Worm (Caenorhabditis elegans) whole organism, L2 larva: ENCODE data around the gene ptp-5.2.

Experiments used
- alr-1 ChIP-seq: fragments of 150-350 bp; optimal IDR thresholded peaks from 2 replicates; lab custom pipeline; 2014; ENCODE audit warnings: missing biosample characterization, missing genetic modification characterization
- aly-2 ChIP-seq: fragments of 150-350 bp; optimal IDR thresholded peaks from 2 replicates; lab custom pipeline; 2014; ENCODE audit warnings: missing biosample characterization, missing genetic modification characterization
- ama-1 ChIP-seq: fragments of 150-350 bp; optimal IDR thresholded peaks from 2 replicates; lab custom pipeline; 2018; ENCODE audit warnings: inconsistent platforms
- ceh-16 ChIP-seq: fragments of 150-350 bp; optimal IDR thresholded peaks from 2 replicates; lab custom pipeline; 2014; ENCODE audit warnings: missing biosample characterization, missing genetic modification characterization
- ceh-82 ChIP-seq: fragments of 150-350 bp; optimal IDR thresholded peaks from 2 replicates; lab custom pipeline; 2014; ENCODE audit warnings: missing biosample characterization, missing genetic modification characterization
- egl-27 ChIP-seq: sonication (generic microtip); optimal IDR thresholded peaks from 3 replicates; lab custom pipeline; 2017; ENCODE audit warnings: missing biosample characterization, missing genetic modification reagents, missing genetic modification characterization
- elt-1 ChIP-seq: fragments of 150-350 bp; optimal IDR thresholded peaks from 2 replicates; lab custom pipeline; 2014; ENCODE audit warnings: missing biosample characterization, missing genetic modification characterization
- lin-39 ChIP-seq: fragments of 150-350 bp; optimal IDR thresholded peaks from 2 replicates; lab custom pipeline; 2014; ENCODE audit warnings: missing biosample characterization, missing genetic modification reagents, missing genetic modification characterization
- lsy-2 ChIP-seq, 2 experiments: fragments of 150-350 bp in 1 of 2; sonication (generic microtip) in 1 of 2; optimal IDR thresholded peaks; 2 replicates each; lab custom pipeline; 2014 to 2017; ENCODE audit warnings: missing biosample characterization in 2 of 2, missing genetic modification characterization in 2 of 2
- mab-5 ChIP-seq: fragments of 150-350 bp; optimal IDR thresholded peaks from 2 replicates; lab custom pipeline; 2014; ENCODE audit warnings: missing biosample characterization, missing genetic modification characterization
- nhr-11 ChIP-seq: fragments of 150-350 bp; optimal IDR thresholded peaks from 2 replicates; lab custom pipeline; 2014; ENCODE audit warnings: missing biosample characterization, missing genetic modification characterization
- peb-1 ChIP-seq: fragments of 150-350 bp; optimal IDR thresholded peaks from 2 replicates; lab custom pipeline; 2014; ENCODE audit warnings: missing biosample characterization, missing genetic modification characterization
- snpc-4 ChIP-seq: fragments of 150-350 bp; optimal IDR thresholded peaks from 2 replicates; lab custom pipeline; 2014; ENCODE audit warnings: missing biosample characterization, missing genetic modification characterization
- ztf-1 ChIP-seq: fragments of 200-800 bp; sonication (Bioruptor generic); conservative IDR thresholded peaks from 2 replicates; pipeline ENCODE4 v1.3.6; 2022; ENCODE audit warnings: missing genetic modification characterization, missing compliant biosample characterization

- TF ChIP-seq peb-1 (tag; lab: Kevin White, UChicago) (no peak), mab-5 (tag; lab: Kevin White, UChicago) (no peak), egl-27 (tag; lab: Kevin White, UChicago) (no peak), ztf-1 (GFP tag; lab: Robert Waterston, UW) (no peak), ceh-82 (no peak), snpc-4 (no peak), lin-39 (tag; lab: Kevin White, UChicago) (no peak), elt-1 (tag; lab: Kevin White, UChicago) (no peak), aly-2 (tag; lab: Kevin White, UChicago) (no peak), nhr-11 (tag; lab: Kevin White, UChicago) (no peak), lsy-2 (tag; optimal IDR thresholded peaks at IDR 0.05; lab: Kevin White, UChicago) (no peak), ceh-16 (no peak), ama-1 (lab: Kevin White, UChicago) (no peak), alr-1 (no peak)
Measured at ce11 chrIV:14754912-14755311, 5.8 kb downstream of the ptp-5.2 start, which contains the start of gene Y57G11C.499.
